Worm (Caenorhabditis elegans) whole organism, L4 larva: ENCODE data around the gene unc-5.

ENCODE experiments used
- F49E8.2 ChIP-seq: sonication (generic microtip); optimal IDR thresholded peaks from 2 replicates; lab custom pipeline; 2016; ENCODE audit warnings: missing compliant biosample characterization, mild to moderate bottlenecking, missing genetic modification characterization, borderline replicate concordance
- Y105C5A.15 ChIP-seq: fragments of 200-800 bp; sonication (Bioruptor generic); IDR thresholded peaks from 2 replicates; pipeline ENCODE4 v1.3.6; 2022; ENCODE audit warnings: missing genetic modification characterization, missing compliant biosample characterization
- ceh-82 ChIP-seq: sonication (generic microtip); optimal IDR thresholded peaks from 2 replicates; lab custom pipeline; 2017; ENCODE audit warnings: missing biosample characterization, missing genetic modification characterization
- cey-2 ChIP-seq: sonication (generic microtip); optimal IDR thresholded peaks from 3 replicates; lab custom pipeline; 2017; ENCODE audit warnings: missing genetic modification characterization, mild to moderate bottlenecking, missing compliant biosample characterization, antibody characterized with exemption, borderline replicate concordance; ENCODE audit not compliant: insufficient read depth
- ctbp-1 ChIP-seq: fragments of 200-800 bp; sonication (Bioruptor generic); IDR thresholded peaks from 2 replicates; pipeline ENCODE4 v1.3.6; 2022; ENCODE audit warnings: missing genetic modification reagents, missing genetic modification characterization, missing compliant biosample characterization
- lin-15B ChIP-seq: fragments of 150-350 bp; sonication (generic microtip); optimal IDR thresholded peaks from 3 replicates; lab custom pipeline; 2014; ENCODE audit warnings: missing biosample characterization, missing genetic modification characterization
- mes-2 ChIP-seq: sonication (generic microtip); optimal IDR thresholded peaks from 2 replicates; lab custom pipeline; 2016; ENCODE audit warnings: missing genotype, mild to moderate bottlenecking, missing genetic modification characterization, missing compliant biosample characterization; ENCODE audit not compliant: poor library complexity, severe bottlenecking
- nhr-25 ChIP-seq: sonication (generic microtip); optimal IDR thresholded peaks from 2 replicates; lab custom pipeline; 2017; ENCODE audit warnings: missing genetic modification characterization, mild to moderate bottlenecking, missing compliant biosample characterization, antibody characterized with exemption, moderate library complexity, borderline replicate concordance; ENCODE audit not compliant: insufficient read depth
- nhr-48 ChIP-seq: sonication (generic microtip); optimal IDR thresholded peaks from 2 replicates; lab custom pipeline; 2016; ENCODE audit warnings: mild to moderate bottlenecking, missing genetic modification characterization, missing compliant biosample characterization
- pqm-1 ChIP-seq: sonication (generic microtip); optimal IDR thresholded peaks from 2 replicates; lab custom pipeline; 2017; ENCODE audit warnings: missing biosample characterization, missing genetic modification characterization
- rbr-2 ChIP-seq: sonication (generic microtip); optimal IDR thresholded peaks from 2 replicates; lab custom pipeline; 2016; ENCODE audit warnings: missing genotype, missing genetic modification characterization, missing compliant biosample characterization
- zag-1 ChIP-seq: fragments of 150-350 bp; optimal IDR thresholded peaks from 2 replicates; lab custom pipeline; 2014; ENCODE audit warnings: missing biosample characterization, missing genetic modification characterization
- ztf-11 ChIP-seq: fragments of 150-350 bp; optimal IDR thresholded peaks from 2 replicates; lab custom pipeline; 2014; ENCODE audit warnings: missing biosample characterization, missing genetic modification characterization

- TF ChIP-seq F49E8.2 (tag; lab: Kevin White, UChicago): no peak
- TF ChIP-seq cey-2 (tag; lab: Kevin White, UChicago): no peak
- no peak for TF ChIP-seq pqm-1 (tag; lab: Kevin White, UChicago)
- no peak for TF ChIP-seq lin-15B (tag; lab: Kevin White, UChicago)
- TF ChIP-seq zag-1: no peak
- no peak for TF ChIP-seq rbr-2 (tag; lab: Kevin White, UChicago)
- TF ChIP-seq mes-2: no peak
- TF ChIP-seq ctbp-1 (GFP tag; lab: Robert Waterston, UW): no peak
- TF ChIP-seq nhr-25 (tag; lab: Kevin White, UChicago): no peak
- TF ChIP-seq ztf-11 (tag; lab: Kevin White, UChicago): no peak
- TF ChIP-seq ceh-82 (tag; lab: Kevin White, UChicago): no peak
- TF ChIP-seq Y105C5A.15: no peak
- TF ChIP-seq nhr-48 (tag; lab: Kevin White, UChicago): no peak
Observed at ce11 chrIV:5514789-5515188, 13.3 kb downstream of the unc-5 start.
